Fruit fly (Drosophila melanogaster): ENCODE results near the gene CG8353.

- no peak for TF ChIP-seq CG13123 (GFP tag; optimal IDR thresholded peaks at IDR 0.05)
- no peak for TF ChIP-seq CG8290 (GFP tag; optimal IDR thresholded peaks at IDR 0.05)
- TF ChIP-seq CG8290 (tag; optimal IDR thresholded peaks at IDR 0.05), result no peak
- TF ChIP-seq CG13296 (GFP tag; optimal IDR thresholded peaks at IDR 0.05), result no peak
- no peak for TF ChIP-seq Myb (GFP tag; optimal IDR thresholded peaks at IDR 0.05)
- no peak for TF ChIP-seq CG10543 (GFP tag; optimal IDR thresholded peaks at IDR 0.05)
- no peak for TF ChIP-seq Dll (GFP tag; IDR thresholded peaks at IDR 0.05; ENCODE audit: partially characterized antibody)
- TF ChIP-seq al (GFP tag; IDR thresholded peaks at IDR 0.05), result no peak
- no peak for TF ChIP-seq MTF-1 (GFP tag; optimal IDR thresholded peaks at IDR 0.05; ENCODE audit: borderline replicate concordance)
- no peak for TF ChIP-seq abd-A (tag; optimal IDR thresholded peaks at IDR 0.05)
- TF ChIP-seq Eip74EF (GFP tag; optimal IDR thresholded peaks at IDR 0.05), result no peak
- no peak for TF ChIP-seq Blimp-1 (GFP tag; optimal IDR thresholded peaks at IDR 0.05)
- TF ChIP-seq lab (GFP tag; optimal IDR thresholded peaks at IDR 0.05), result no peak
These were observed 1.5 kb downstream of the CG8353 start, which contains the start of gene CG8349 for dm6 chr2L:8215259-8215929.

Data from whole organism, embryonic.